Worm (Caenorhabditis elegans): ENCODE results near the gene mlt-11.

DNA sequence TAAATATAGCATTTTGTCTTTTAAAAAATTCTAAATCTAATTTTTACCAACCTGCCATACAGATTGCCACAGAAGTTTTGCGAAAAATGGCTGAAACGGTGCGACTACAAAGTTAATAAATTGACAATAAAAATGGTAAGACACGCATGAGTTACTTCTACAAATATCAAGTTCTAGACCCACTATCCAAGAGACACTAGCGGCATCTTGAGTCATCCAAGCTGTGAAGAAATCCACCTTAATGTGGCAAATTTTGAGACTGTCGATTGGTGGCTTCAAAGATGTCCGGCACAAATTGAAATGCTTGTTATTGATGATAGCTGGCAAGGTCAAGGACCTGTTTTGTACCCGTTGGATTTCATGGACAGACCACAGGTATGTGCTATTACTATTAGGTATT is 32.7 kb upstream of the mlt-11 start, which contains the start of gene F46B3.16:
- no peak for TF ChIP-seq mab-5 (tag; optimal IDR thresholded peaks at IDR 0.05)
- TF ChIP-seq nhr-237 (tag; optimal IDR thresholded peaks at IDR 0.05): no peak
- TF ChIP-seq nhr-28 (tag; optimal IDR thresholded peaks at IDR 0.05): no peak
- TF ChIP-seq mls-2 (tag; optimal IDR thresholded peaks at IDR 0.05): no peak
- TF ChIP-seq lin-13 (tag; optimal IDR thresholded peaks at IDR 0.05): no peak
- TF ChIP-seq unc-62 (GFP tag; optimal IDR thresholded peaks at IDR 0.05): no peak

Data from whole organism, mixed stage, embryonic.